Worm (Caenorhabditis elegans) whole organism, late embryonic: ENCODE results near the gene tmd-2.

Experiments
- ahr-1 ChIP-seq: sonication (generic microtip); optimal IDR thresholded peaks from 2 replicates; lab custom pipeline; 2016; ENCODE audit warnings: missing genetic modification characterization, missing compliant biosample characterization
- ama-1 ChIP-seq: fragments of 150-350 bp; optimal IDR thresholded peaks from 2 replicates; lab custom pipeline; 2014
- ceh-6 ChIP-seq: fragments of 200-800 bp; sonication (Bioruptor generic); optimal IDR thresholded peaks from 2 replicates; lab custom pipeline; 2018; ENCODE audit warnings: mild to moderate bottlenecking, missing genetic modification characterization, missing compliant biosample characterization
- ceh-9 ChIP-seq: sonication (generic microtip); optimal IDR thresholded peaks from 2 replicates; lab custom pipeline; 2016; ENCODE audit warnings: mild to moderate bottlenecking, missing genetic modification characterization, inconsistent platforms, missing compliant biosample characterization
- elt-2 ChIP-seq: sonication (generic microtip); optimal IDR thresholded peaks from 2 replicates; lab custom pipeline; 2016; ENCODE audit warnings: missing genetic modification reagents, missing genetic modification characterization, missing compliant biosample characterization
- eyg-1 ChIP-seq: sonication (generic microtip); optimal IDR thresholded peaks from 2 replicates; lab custom pipeline; 2016; ENCODE audit warnings: missing genotype, missing genetic modification characterization, missing compliant biosample characterization
- fax-1 ChIP-seq: sonication (generic microtip); optimal IDR thresholded peaks from 2 replicates; lab custom pipeline; 2016; ENCODE audit warnings: missing genotype, missing genetic modification characterization, missing compliant biosample characterization
- fkh-10 ChIP-seq: fragments of 150-350 bp; optimal IDR thresholded peaks from 2 replicates; lab custom pipeline; 2014; ENCODE audit warnings: missing biosample characterization, missing genetic modification reagents, missing genetic modification characterization
- npax-4 ChIP-seq: sonication (generic microtip); optimal IDR thresholded peaks from 2 replicates; lab custom pipeline; 2016; ENCODE audit warnings: missing genetic modification characterization, missing compliant biosample characterization
- pag-3 ChIP-seq: sonication (generic microtip); optimal IDR thresholded peaks from 2 replicates; lab custom pipeline; 2016; ENCODE audit warnings: missing compliant biosample characterization, missing genetic modification characterization, borderline replicate concordance
- pax-1 ChIP-seq: fragments of 150-350 bp; optimal IDR thresholded peaks from 2 replicates; lab custom pipeline; 2014; ENCODE audit warnings: missing biosample characterization, missing genetic modification characterization
- ref-2 ChIP-seq: sonication (generic microtip); optimal IDR thresholded peaks from 2 replicates; lab custom pipeline; 2016; ENCODE audit warnings: missing genetic modification characterization, missing compliant biosample characterization
- sox-2 ChIP-seq: fragments of 200-800 bp; sonication (Bioruptor generic); IDR thresholded peaks from 2 replicates; pipeline ENCODE4 v1.3.6; 2022; ENCODE audit warnings: missing genetic modification reagents, missing genetic modification characterization, missing compliant biosample characterization
- tbx-2 ChIP-seq: sonication (generic microtip); optimal IDR thresholded peaks from 2 replicates; lab custom pipeline; 2016; ENCODE audit warnings: missing genetic modification characterization, missing compliant biosample characterization
- unc-42 ChIP-seq: sonication (generic microtip); optimal IDR thresholded peaks from 2 replicates; lab custom pipeline; 2016; ENCODE audit warnings: missing genotype, missing genetic modification characterization, missing compliant biosample characterization

The tmd-2 gene

ce11 chrV:8389307-8389706 is 54.8 kb downstream of the tmd-2 start:
- TF ChIP-seq ahr-1 (tag; lab: Kevin White, UChicago) (no peak), eyg-1 (tag; lab: Kevin White, UChicago) (no peak), npax-4 (no peak), fax-1 (no peak), elt-2 (tag; lab: Kevin White, UChicago) (no peak), unc-42 (tag; lab: Kevin White, UChicago) (no peak), fkh-10 (GFP tag; lab: Kevin White, UChicago) (no peak), ceh-6 (GFP tag; lab: Kevin White, UChicago) (no peak), ref-2 (no peak), pag-3 (tag; lab: Kevin White, UChicago) (no peak), tbx-2 (tag; lab: Kevin White, UChicago) (no peak), sox-2 (no peak), pax-1 (no peak), ama-1 (lab: Kevin White, UChicago) (no peak), ceh-9 (tag; lab: Kevin White, UChicago) (no peak)
- TF ChIP-seq, all 69 proteins: peak for 0
